Worm (Caenorhabditis elegans): ENCODE results near the gene C15C7.4.
A peak's percentile ranks its signal among the peaks of the same experiment; 100 is the strongest.

C15C7.4 gene

DNA sequence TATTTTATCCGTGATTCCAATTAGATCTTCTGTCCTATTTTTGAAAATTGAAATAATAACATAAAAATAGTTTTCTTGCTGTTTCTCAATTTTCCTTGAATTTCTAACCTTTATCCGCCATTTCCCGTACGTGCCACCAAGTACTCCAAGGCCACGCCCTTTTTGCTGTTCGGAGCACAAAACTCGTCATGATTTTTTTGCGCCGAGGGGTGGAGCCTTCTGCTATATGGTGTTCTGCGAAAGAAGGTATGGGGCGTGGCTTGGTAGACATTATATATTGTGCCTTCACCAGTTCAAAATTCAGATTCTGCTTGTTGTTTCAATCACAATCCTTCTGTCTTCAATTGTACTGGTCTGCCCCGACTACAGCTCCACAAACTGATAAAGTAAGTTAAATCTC, at the start of gene C15C7.4:
C15C7.4 (plus strand) TSS at position 301 of the 400 bp plus-strand sequence.
- no peak for TF ChIP-seq hlh-30 (tag; optimal IDR thresholded peaks at IDR 0.05; ENCODE audit: insufficient read depth)
- TF ChIP-seq T23F11.4 (GFP tag; optimal IDR thresholded peaks at IDR 0.05): no peak

- TF ChIP-seq ztf-16 (tag; optimal IDR thresholded peaks at IDR 0.05) (peak; percentile 68), ceh-18 (tag; optimal IDR thresholded peaks at IDR 0.05) (peak; percentile 67), ceh-9 (tag; optimal IDR thresholded peaks at IDR 0.05) (no peak), ceh-14 (tag; optimal IDR thresholded peaks at IDR 0.05) (peak; percentile 53), pax-1 (tag; optimal IDR thresholded peaks at IDR 0.05) (no peak), nhr-11 (tag; optimal IDR thresholded peaks at IDR 0.05) (no peak), unc-55 (GFP tag; optimal IDR thresholded peaks at IDR 0.05) (peak; percentile 7), hlh-13 (GFP tag; optimal IDR thresholded peaks at IDR 0.05) (no peak), hlh-8 (tag; optimal IDR thresholded peaks at IDR 0.05) (peak; percentile 46), npax-4 (tag; optimal IDR thresholded peaks at IDR 0.05) (no peak), ceh-2 (tag; optimal IDR thresholded peaks at IDR 0.05) (peak; percentile 31), eyg-1 (tag; optimal IDR thresholded peaks at IDR 0.05) (no peak), unc-42 (tag; optimal IDR thresholded peaks at IDR 0.05) (peak; percentile 64), sox-4 (tag; optimal IDR thresholded peaks at IDR 0.05) (peak; percentile 21), dve-1 (tag; optimal IDR thresholded peaks at IDR 0.05) (peak; percentile 29), ceh-22 (tag; optimal IDR thresholded peaks at IDR 0.05) (no peak), sox-2 (GFP tag; IDR thresholded peaks at IDR 0.05) (peak; percentile 42; the same call in 1 of the 2 replicates), ceh-30 (tag; optimal IDR thresholded peaks at IDR 0.05) (peak; percentile 41), pag-3 (tag; optimal IDR thresholded peaks at IDR 0.05; ENCODE audit: borderline replicate concordance) (no peak), elt-4 (tag; optimal IDR thresholded peaks at IDR 0.05) (no peak), elt-2 (tag; optimal IDR thresholded peaks at IDR 0.05) (peak; percentile 63), pha-2 (tag; optimal IDR thresholded peaks at IDR 0.05) (peak; percentile 42), fkh-6 (tag; optimal IDR thresholded peaks at IDR 0.05) (peak; percentile 6), F13H6.1 (tag; optimal IDR thresholded peaks at IDR 0.05) (no peak), mec-3 (tag; optimal IDR thresholded peaks at IDR 0.05; ENCODE audit: borderline replicate concordance) (no peak), ceh-19 (GFP tag; optimal IDR thresholded peaks at IDR 0.05) (peak; percentile 69), tbx-2 (tag; optimal IDR thresholded peaks at IDR 0.05) (peak; percentile 77), nhr-232 (tag; optimal IDR thresholded peaks at IDR 0.05) (no peak), dmd-4 (tag; optimal IDR thresholded peaks at IDR 0.05; ENCODE audit: borderline replicate concordance) (peak; percentile 21), lim-6 (tag; optimal IDR thresholded peaks at IDR 0.05) (no peak), C08G9.2 (tag; optimal IDR thresholded peaks at IDR 0.05) (no peak), pros-1 (tag; optimal IDR thresholded peaks at IDR 0.05) (no peak), lin-11 (tag; optimal IDR thresholded peaks at IDR 0.05) (peak; percentile 51), hlh-15 (tag; optimal IDR thresholded peaks at IDR 0.05) (no peak), ref-2 (tag; optimal IDR thresholded peaks at IDR 0.05) (peak; percentile 65), madf-2 (tag; optimal IDR thresholded peaks at IDR 0.05) (peak; percentile 53), zip-5 (tag; optimal IDR thresholded peaks at IDR 0.05) (no peak), gmeb-2 (tag; optimal IDR thresholded peaks at IDR 0.05) (peak; percentile 37), rnt-1 (tag; optimal IDR thresholded peaks at IDR 0.05) (peak; percentile 43), ceh-6 (GFP tag; optimal IDR thresholded peaks at IDR 0.05) (no peak), fax-1 (tag; optimal IDR thresholded peaks at IDR 0.05) (peak; percentile 18), T23F11.4 (GFP tag; optimal IDR thresholded peaks at IDR 0.05) (no peak), ahr-1 (tag; optimal IDR thresholded peaks at IDR 0.05) (no peak), ttx-3 (tag; optimal IDR thresholded peaks at IDR 0.05) (no peak), sdc-2 (tag; optimal IDR thresholded peaks at IDR 0.05) (peak; percentile 77), ceh-31 (tag; optimal IDR thresholded peaks at IDR 0.05) (peak; percentile 79), Y22D7AL.16 (tag; optimal IDR thresholded peaks at IDR 0.05) (peak; percentile 43), fkh-10 (GFP tag; optimal IDR thresholded peaks at IDR 0.05) (no peak), ama-1 (optimal IDR thresholded peaks at IDR 0.05) (no peak), C38D4.7 (GFP tag; optimal IDR thresholded peaks at IDR 0.05) (peak; percentile 48), pat-9 (tag; optimal IDR thresholded peaks at IDR 0.05) (peak; percentile 3)
Measured at ce11 chrX:3099832-3100231, 45.5 kb upstream of the C15C7.4 start, which contains the start of gene sec-3. sec-3 (minus strand) TSS chrX:3099852.
